Fruit fly (Drosophila melanogaster): ENCODE results near the gene ebd1.

DNA sequence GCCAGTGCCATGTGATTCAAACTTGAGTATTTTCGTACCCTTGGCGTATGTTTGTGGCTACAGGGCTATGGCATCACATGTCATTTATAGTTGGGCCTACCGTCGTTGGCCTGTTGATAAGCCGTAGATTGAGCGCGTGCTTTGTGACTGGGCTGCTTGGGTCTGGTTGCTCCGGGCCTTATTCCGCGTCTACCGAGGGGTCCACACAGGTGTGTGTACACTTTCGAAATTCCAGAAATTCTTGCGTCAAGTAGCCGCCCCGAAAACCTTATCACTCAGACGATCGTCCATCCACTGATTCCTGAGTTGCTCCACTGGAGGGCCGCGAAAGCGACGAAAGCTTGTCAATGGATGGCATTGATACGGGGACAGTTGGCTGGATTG, 47.3 kb downstream of the ebd1 start:
- no peak for TF ChIP-seq CG8301 (tag; optimal IDR thresholded peaks at IDR 0.05)
- no peak for TF ChIP-seq EcR (GFP tag; optimal IDR thresholded peaks at IDR 0.05)
- TF ChIP-seq D1 (tag; optimal IDR thresholded peaks at IDR 0.05), result no peak
- TF ChIP-seq Snoo (tag; optimal IDR thresholded peaks at IDR 0.05), result no peak
- TF ChIP-seq CG9948 (tag; optimal IDR thresholded peaks at IDR 0.05), result no peak
- no peak for TF ChIP-seq Ets98B (GFP tag; IDR thresholded peaks at IDR 0.05)
- no peak for TF ChIP-seq CG14655 (GFP tag; optimal IDR thresholded peaks at IDR 0.05)
- no peak for TF ChIP-seq rn (GFP tag; IDR thresholded peaks at IDR 0.05)
- TF ChIP-seq Pif1B (GFP tag; optimal IDR thresholded peaks at IDR 0.05), result no peak

All from whole organism, pupa.